Fruit fly (Drosophila melanogaster) whole organism, pupa: ENCODE data around the gene Tsen34.

ENCODE experiments used
- CG12605 ChIP-seq: fragments of 200-800 bp; sonication (Bioruptor generic); IDR thresholded peaks from 2 replicates; pipeline ENCODE4 v1.3.6; 2022; ENCODE audit warnings: missing biosample characterization, missing genetic modification characterization
- CG14655 ChIP-seq: fragments of 200-800 bp; sonication (Bioruptor generic); optimal IDR thresholded peaks from 3 replicates; lab custom pipeline; 2017; ENCODE audit warnings: mild to moderate bottlenecking, missing biosample characterization, missing genetic modification reagents, missing genetic modification characterization
- CG15710 ChIP-seq: fragments of 200-800 bp; sonication (Bioruptor generic); optimal IDR thresholded peaks from 2 replicates; lab custom pipeline; 2018; ENCODE audit warnings: missing biosample characterization, mild to moderate bottlenecking, missing genetic modification characterization, moderate library complexity
- CG17806 ChIP-seq: fragments of 200-800 bp; sonication (Bioruptor generic); optimal IDR thresholded peaks from 2 replicates; lab custom pipeline; 2018; ENCODE audit warnings: missing biosample characterization, mild to moderate bottlenecking, missing genetic modification characterization, moderate library complexity
- CG34367 ChIP-seq: fragments of 200-800 bp; sonication (Bioruptor generic); optimal IDR thresholded peaks from 2 replicates; lab custom pipeline; 2018; ENCODE audit warnings: missing biosample characterization, mild to moderate bottlenecking, missing genetic modification characterization
- CG8159 ChIP-seq: fragments of 200-800 bp; sonication (Bioruptor generic); optimal IDR thresholded peaks from 3 replicates; lab custom pipeline; 2018; ENCODE audit warnings: missing biosample characterization, mild to moderate bottlenecking, missing genetic modification characterization, moderate library complexity
- CG8301 ChIP-seq: fragments of 200-800 bp; sonication (Bioruptor generic); optimal IDR thresholded peaks from 2 replicates; lab custom pipeline; 2018; ENCODE audit warnings: missing biosample characterization, mild to moderate bottlenecking, missing genetic modification characterization
- CG9948 ChIP-seq: fragments of 200-800 bp; sonication (Bioruptor generic); optimal IDR thresholded peaks from 2 replicates; lab custom pipeline; 2018; ENCODE audit warnings: missing biosample characterization, mild to moderate bottlenecking, missing genetic modification characterization, moderate library complexity
- Ets98B ChIP-seq: fragments of 200-800 bp; sonication (Bioruptor generic); IDR thresholded peaks from 2 replicates; pipeline ENCODE4 v1.3.6; 2022; ENCODE audit warnings: missing biosample characterization, missing genetic modification characterization
- Pif1A ChIP-seq: fragments of 200-800 bp; sonication (Bioruptor generic); optimal IDR thresholded peaks from 3 replicates; lab custom pipeline; 2016; ENCODE audit warnings: missing biosample characterization, missing genetic modification characterization
- Pif1B ChIP-seq: fragments of 200-800 bp; sonication (Bioruptor generic); optimal IDR thresholded peaks from 3 replicates; lab custom pipeline; 2016; ENCODE audit warnings: missing biosample characterization, missing genetic modification characterization
- Snoo ChIP-seq: fragments of 200-800 bp; sonication (Bioruptor generic); optimal IDR thresholded peaks from 3 replicates; lab custom pipeline; 2017; ENCODE audit warnings: missing biosample characterization, mild to moderate bottlenecking, missing genetic modification characterization, inconsistent platforms
- gl ChIP-seq: fragments of 200-800 bp; sonication (Bioruptor generic); optimal IDR thresholded peaks from 2 replicates; lab custom pipeline; 2018; ENCODE audit warnings: missing biosample characterization, mild to moderate bottlenecking, missing genetic modification characterization
- rn ChIP-seq: fragments of 200-800 bp; sonication (Bioruptor generic); IDR thresholded peaks from 2 replicates; pipeline ENCODE4 v1.3.6; 2022; ENCODE audit warnings: missing biosample characterization, missing genetic modification characterization

- TF ChIP-seq CG8301 (tag; lab: Kevin White, UChicago) = no peak
- TF ChIP-seq Pif1B (GFP tag; lab: Kevin White, UChicago) = no peak
- no peak for TF ChIP-seq CG14655 (GFP tag; lab: Kevin White, UChicago)
- no peak for TF ChIP-seq CG9948 (tag; lab: Kevin White, UChicago)
- no peak for TF ChIP-seq CG17806 (tag; lab: Kevin White, UChicago)
- TF ChIP-seq gl (tag; lab: Kevin White, UChicago) = no peak
- TF ChIP-seq CG12605 (GFP tag; lab: Robert Waterston, UW) = no peak
- no peak for TF ChIP-seq rn (GFP tag; lab: Robert Waterston, UW)
- TF ChIP-seq CG15710 = no peak
- TF ChIP-seq Snoo (tag; lab: Kevin White, UChicago) = no peak
- no peak for TF ChIP-seq CG8159 (tag; lab: Kevin White, UChicago)
- no peak for TF ChIP-seq CG34367 (tag; lab: Kevin White, UChicago)
- TF ChIP-seq Pif1A = no peak
- no peak for TF ChIP-seq Ets98B (GFP tag; lab: Robert Waterston, UW)
Measured at dm6 chr3L:14789676-14790075, 28.0 kb upstream of the Tsen34 start, which contains the start of gene Helz.
